Worm (Caenorhabditis elegans): Measurements from ENCODE around the gene egl-9.

Gene egl-9

DNA sequence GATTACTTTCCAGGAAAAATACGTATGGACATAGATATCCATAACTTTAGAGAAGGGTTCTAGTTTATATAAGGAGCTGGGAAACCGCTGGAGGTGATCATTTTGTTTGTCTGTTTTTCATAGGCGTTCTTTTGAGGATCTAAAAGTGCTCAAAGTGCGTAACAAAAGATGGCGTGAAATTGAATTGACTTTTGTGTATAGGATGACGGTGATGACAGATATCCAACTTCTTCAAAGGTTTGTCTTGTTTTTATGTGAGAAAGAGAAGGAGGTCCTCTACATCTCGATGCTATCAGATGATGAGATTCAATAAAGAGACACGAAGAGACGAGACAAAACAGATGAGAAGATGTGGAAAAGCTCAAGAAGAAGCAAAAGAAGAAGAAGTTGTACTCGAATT is 48.4 kb downstream of the egl-9 start:
- TF ChIP-seq unc-62 (GFP tag; optimal IDR thresholded peaks at IDR 0.05) (no peak), peb-1 (tag; optimal IDR thresholded peaks at IDR 0.05) (no peak), alr-1 (tag; optimal IDR thresholded peaks at IDR 0.05) (no peak), ceh-82 (tag; optimal IDR thresholded peaks at IDR 0.05) (no peak), nhr-77 (tag; optimal IDR thresholded peaks at IDR 0.05) (no peak), nhr-12 (tag; optimal IDR thresholded peaks at IDR 0.05) (no peak), ZK546.5 (tag; optimal IDR thresholded peaks at IDR 0.05) (no peak), lin-11 (tag; optimal IDR thresholded peaks at IDR 0.05) (no peak), lin-13 (GFP tag; optimal IDR thresholded peaks at IDR 0.05) (no peak), sem-4 (tag; optimal IDR thresholded peaks at IDR 0.05) (no peak), nhr-21 (tag; optimal IDR thresholded peaks at IDR 0.05) (no peak), ama-1 (optimal IDR thresholded peaks at IDR 0.05) (no peak), ztf-11 (tag; optimal IDR thresholded peaks at IDR 0.05) (no peak)

DNA sequence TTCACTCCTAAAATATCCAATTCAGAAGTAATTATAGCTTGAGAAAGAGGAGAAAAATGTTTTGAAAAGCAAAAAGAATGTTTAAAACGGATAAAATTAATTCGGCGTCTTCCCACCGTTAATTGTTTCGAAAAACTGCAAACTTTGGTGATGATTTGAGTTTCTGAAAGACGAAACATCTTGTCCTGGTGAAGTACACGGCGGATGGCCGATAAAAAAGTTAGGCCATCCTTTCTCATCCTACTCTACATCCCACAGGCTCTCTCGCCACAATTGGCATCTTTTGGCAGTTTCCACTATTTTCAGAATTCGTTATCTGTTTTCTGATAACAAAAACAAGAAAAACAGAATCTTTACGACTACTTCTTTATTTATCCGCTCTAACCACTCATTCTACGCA is 57.6 kb downstream of the egl-9 start, which contains the start of the genes C35A5.8 and hda-11:
C35A5.8 (minus strand) TSS at position 7 of the 400 bp plus-strand sequence.
hda-11 (plus strand) TSS at position 283 of the 400 bp plus-strand sequence.
- no peak for TF ChIP-seq unc-39 (tag; optimal IDR thresholded peaks at IDR 0.05)
- peak; percentile 73 for TF ChIP-seq F13H6.1 (tag; optimal IDR thresholded peaks at IDR 0.05)
- TF ChIP-seq lin-39 (tag; optimal IDR thresholded peaks at IDR 0.05): no peak
- TF ChIP-seq nhr-12 (tag; optimal IDR thresholded peaks at IDR 0.05): no peak
- TF ChIP-seq crh-2 (tag; optimal IDR thresholded peaks at IDR 0.05): peak; percentile 64
- no peak for TF ChIP-seq nhr-237 (tag; optimal IDR thresholded peaks at IDR 0.05)
- no peak for TF ChIP-seq mdl-1 (tag; optimal IDR thresholded peaks at IDR 0.05)
- TF ChIP-seq lin-13 (GFP tag; optimal IDR thresholded peaks at IDR 0.05): no peak
- TF ChIP-seq C34F6.9 (tag; optimal IDR thresholded peaks at IDR 0.05): peak; percentile 69
- TF ChIP-seq mbf-1 (tag; optimal IDR thresholded peaks at IDR 0.05): no peak
- TF ChIP-seq ZK546.5 (tag; optimal IDR thresholded peaks at IDR 0.05): no peak
- no peak for TF ChIP-seq unc-62 (GFP tag; optimal IDR thresholded peaks at IDR 0.05)
- TF ChIP-seq ztf-4 (tag; optimal IDR thresholded peaks at IDR 0.05): no peak
- peak; percentile 10 for TF ChIP-seq blmp-1 (tag; optimal IDR thresholded peaks at IDR 0.05; ENCODE audit: insufficient read depth)
- TF ChIP-seq unc-55 (GFP tag; optimal IDR thresholded peaks at IDR 0.05): peak; percentile 77
- no peak for TF ChIP-seq skn-1 (tag; optimal IDR thresholded peaks at IDR 0.05)
- no peak for TF ChIP-seq elt-3 (tag; optimal IDR thresholded peaks at IDR 0.05)
- no peak for TF ChIP-seq ceh-82 (tag; optimal IDR thresholded peaks at IDR 0.05)
- TF ChIP-seq sma-9 (GFP tag; optimal IDR thresholded peaks at IDR 0.05): peak; percentile 86
- no peak for TF ChIP-seq sma-9 (tag; optimal IDR thresholded peaks at IDR 0.05)
- no peak for TF ChIP-seq dmd-4 (tag; optimal IDR thresholded peaks at IDR 0.05)
- TF ChIP-seq ama-1 (optimal IDR thresholded peaks at IDR 0.05): no peak
- peak; percentile 30 for TF ChIP-seq nhr-21 (tag; optimal IDR thresholded peaks at IDR 0.05)
- peak; percentile 44 for TF ChIP-seq fos-1 (tag; optimal IDR thresholded peaks at IDR 0.05)
- TF ChIP-seq mab-5 (tag; optimal IDR thresholded peaks at IDR 0.05): no peak
- TF ChIP-seq alr-1 (tag; optimal IDR thresholded peaks at IDR 0.05): no peak
- TF ChIP-seq nhr-10 (tag; optimal IDR thresholded peaks at IDR 0.05): no peak
- no peak for TF ChIP-seq R02D3.7 (tag; optimal IDR thresholded peaks at IDR 0.05)
- no peak for TF ChIP-seq nhr-23 (tag; optimal IDR thresholded peaks at IDR 0.05)
- TF ChIP-seq ztf-11 (tag; optimal IDR thresholded peaks at IDR 0.05): no peak
- no peak for TF ChIP-seq Y55F3AM.14 (GFP tag; optimal IDR thresholded peaks at IDR 0.05)
- TF ChIP-seq sma-3 (GFP tag; optimal IDR thresholded peaks at IDR 0.05): peak; percentile 62
- no peak for TF ChIP-seq nhr-77 (tag; optimal IDR thresholded peaks at IDR 0.05)
- no peak for TF ChIP-seq nhr-11 (tag; optimal IDR thresholded peaks at IDR 0.05)
- TF ChIP-seq nhr-6 (tag; optimal IDR thresholded peaks at IDR 0.05): peak; percentile 41
- no peak for TF ChIP-seq egl-27 (tag; optimal IDR thresholded peaks at IDR 0.05)
- TF ChIP-seq gmeb-1 (tag; optimal IDR thresholded peaks at IDR 0.05): peak; percentile 76
- TF ChIP-seq snpc-4 (tag; optimal IDR thresholded peaks at IDR 0.05): peak; percentile 14
- TF ChIP-seq sem-4 (tag; optimal IDR thresholded peaks at IDR 0.05): peak; percentile 34
- TF ChIP-seq ztf-1 (GFP tag; conservative IDR thresholded peaks at IDR 0.05): no peak
- TF ChIP-seq lin-11 (tag; optimal IDR thresholded peaks at IDR 0.05): no peak
- TF ChIP-seq elt-1 (tag; optimal IDR thresholded peaks at IDR 0.05): no peak
- no peak for TF ChIP-seq ceh-16 (tag; optimal IDR thresholded peaks at IDR 0.05)
- peak; percentile 65 to 75 for TF ChIP-seq lsy-2 (tag; optimal IDR thresholded peaks at IDR 0.05)
- TF ChIP-seq nhr-25 (tag; optimal IDR thresholded peaks at IDR 0.05): no peak
- no peak for TF ChIP-seq peb-1 (tag; optimal IDR thresholded peaks at IDR 0.05)
- TF ChIP-seq zag-1 (tag; optimal IDR thresholded peaks at IDR 0.05): no peak
- TF ChIP-seq aly-2 (tag; optimal IDR thresholded peaks at IDR 0.05): no peak
- TF ChIP-seq nhr-129 (tag; optimal IDR thresholded peaks at IDR 0.05): peak; percentile 62
